Fruit fly (Drosophila melanogaster) whole organism, adult: Measurements from ENCODE around the gene Rrp5.

Experiments
- CG12768 ChIP-seq: fragments of 200-800 bp; sonication (Bioruptor generic); optimal IDR thresholded peaks from 2 replicates; lab custom pipeline; 2017; ENCODE audit warnings: missing biosample characterization, missing genetic modification characterization, mild to moderate bottlenecking, moderate library complexity, missing genetic modification reagents
- Crg-1 ChIP-seq: fragments of 200-800 bp; sonication (Bioruptor generic); optimal IDR thresholded peaks from 2 replicates; lab custom pipeline; 2016; ENCODE audit warnings: missing biosample characterization, missing genetic modification characterization
- cic ChIP-seq: fragments of 200-800 bp; sonication (Bioruptor generic); optimal IDR thresholded peaks from 2 replicates; lab custom pipeline; 2017; ENCODE audit warnings: missing biosample characterization, mild to moderate bottlenecking, missing genetic modification characterization, moderate library complexity
- toe ChIP-seq: fragments of 200-800 bp; sonication (Bioruptor generic); optimal IDR thresholded peaks from 2 replicates; lab custom pipeline; 2016; ENCODE audit warnings: missing biosample characterization, missing genetic modification characterization

- no peak for TF ChIP-seq Crg-1 (GFP tag; lab: Kevin White, UChicago)
- TF ChIP-seq CG12768 (GFP tag; lab: Kevin White, UChicago) = no peak
- TF ChIP-seq toe = no peak
- TF ChIP-seq cic (GFP tag; lab: Kevin White, UChicago) = no peak
Observed at dm6 chr3R:24353448-24353847, 20.3 kb upstream of the Rrp5 start.
